Fruit fly (Drosophila melanogaster): ENCODE measurements around the gene ND-MNLL.

ND-MNLL gene

dm6 chrX:7909482-7909881 is 15.9 kb upstream of the ND-MNLL start:
- no peak for TF ChIP-seq CG17801 (GFP tag; optimal IDR thresholded peaks at IDR 0.05; ENCODE audit: partially characterized antibody)

DNA sequence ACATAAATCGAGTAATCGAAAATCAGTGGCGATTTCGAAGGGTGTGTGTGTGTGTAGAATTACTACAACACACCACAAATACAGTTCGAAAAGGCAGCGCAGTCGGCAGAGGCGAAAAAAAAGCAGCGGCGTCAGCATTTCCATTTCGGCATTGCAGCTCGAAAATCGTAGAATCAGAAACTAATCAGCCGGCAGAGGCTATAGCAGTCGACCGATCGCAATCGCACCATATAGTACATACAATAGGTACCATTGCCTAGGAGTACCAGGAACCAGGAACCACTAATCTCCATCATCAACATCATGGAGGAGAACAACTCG is 15.4 kb upstream of the ND-MNLL start:
- TF ChIP-seq CG17801 (GFP tag; optimal IDR thresholded peaks at IDR 0.05; ENCODE audit: partially characterized antibody), result no peak

- peak; percentile 85 for TF ChIP-seq CG17801 (GFP tag; optimal IDR thresholded peaks at IDR 0.05; ENCODE audit: partially characterized antibody)
Measured at dm6 chrX:7908239-7909068, 14.9 kb upstream of the ND-MNLL start, which contains the start of the genes dpr14 and spidey. dpr14 (minus strand) TSS chrX:7908286. spidey (plus strand) TSS chrX:7908931.

dm6 chrX:7901153-7902038 is 7.8 kb upstream of the ND-MNLL start, which contains the start of the genes RpS6 and bys:
RpS6 (minus strand) TSS chrX:7901331.
bys (plus strand) TSS chrX:7901880.
- TF ChIP-seq CG17801 (GFP tag; optimal IDR thresholded peaks at IDR 0.05; ENCODE audit: partially characterized antibody), result peak; percentile 78

DNA sequence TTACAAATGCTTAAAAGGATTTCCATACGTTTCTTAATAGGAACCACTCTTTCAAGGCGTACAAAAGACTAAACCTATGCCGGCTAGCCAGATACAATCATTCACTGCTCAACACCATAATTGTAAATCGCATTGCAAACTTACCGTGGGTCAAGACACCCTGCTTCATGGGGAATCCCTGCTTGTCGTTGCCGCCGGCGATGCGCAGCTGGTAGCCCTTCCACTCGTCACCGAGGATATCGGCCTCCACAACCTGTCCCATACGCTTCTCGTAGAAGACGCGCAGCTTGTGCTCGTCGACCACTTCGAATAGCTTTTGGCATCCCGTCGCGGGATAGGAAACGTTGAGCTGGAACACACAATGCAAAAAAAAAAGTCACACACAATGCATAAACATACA is 7.1 kb upstream of the ND-MNLL start:
- no peak for TF ChIP-seq CG17801 (GFP tag; optimal IDR thresholded peaks at IDR 0.05; ENCODE audit: partially characterized antibody)

dm6 chrX:7892539-7892899 is 1.1 kb downstream of the ND-MNLL start:
- TF ChIP-seq CG17801 (GFP tag; optimal IDR thresholded peaks at IDR 0.05; ENCODE audit: partially characterized antibody), result peak; percentile 3

DNA sequence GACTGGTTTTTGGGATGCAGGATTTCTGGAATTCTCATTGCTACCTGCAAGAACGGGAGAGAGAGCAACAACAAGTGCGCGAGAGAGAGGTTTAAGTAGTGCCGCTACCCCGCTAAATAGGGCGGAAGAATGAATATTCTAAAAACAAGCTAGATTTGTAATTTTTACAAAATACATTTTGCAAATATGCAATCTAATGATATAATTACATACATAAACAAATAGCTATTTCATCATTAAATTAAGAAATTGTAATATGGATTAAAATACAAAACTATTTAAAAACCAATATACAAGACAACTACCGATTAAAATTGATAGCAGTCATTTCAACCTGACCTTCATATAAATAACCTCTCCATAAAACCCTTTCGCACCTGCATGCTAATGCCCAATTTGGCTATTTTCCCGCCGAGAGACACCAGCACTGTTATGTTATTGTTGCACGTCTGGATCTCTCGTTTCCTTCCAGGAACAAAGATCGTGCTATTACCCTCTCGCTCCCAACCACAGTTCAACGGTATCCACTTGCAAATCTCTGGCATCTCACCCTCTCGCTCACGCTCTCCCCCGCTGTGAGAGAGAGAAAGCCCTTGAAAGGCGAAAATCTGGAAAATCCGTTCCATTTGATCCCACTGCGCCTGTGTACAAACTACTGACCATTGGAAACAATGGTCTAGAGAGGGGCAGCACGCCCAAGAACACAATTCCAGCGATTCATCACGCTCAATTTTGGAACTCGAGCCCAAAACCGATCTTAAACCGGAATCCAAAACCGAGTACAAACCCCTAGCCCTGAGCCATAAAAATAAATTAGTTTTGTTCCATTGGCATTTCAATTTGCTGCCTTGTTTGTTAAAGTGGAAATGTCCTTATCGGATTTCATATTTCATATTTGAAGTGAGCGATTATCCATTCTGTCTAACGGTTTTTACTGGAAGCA is 1.7 kb downstream of the ND-MNLL start, which contains the start of gene Nek2:
Nek2 (minus strand) TSS at position 51 of the 943 bp plus-strand sequence.
- TF ChIP-seq CG17801 (GFP tag; optimal IDR thresholded peaks at IDR 0.05; ENCODE audit: partially characterized antibody), result no peak

DNA sequence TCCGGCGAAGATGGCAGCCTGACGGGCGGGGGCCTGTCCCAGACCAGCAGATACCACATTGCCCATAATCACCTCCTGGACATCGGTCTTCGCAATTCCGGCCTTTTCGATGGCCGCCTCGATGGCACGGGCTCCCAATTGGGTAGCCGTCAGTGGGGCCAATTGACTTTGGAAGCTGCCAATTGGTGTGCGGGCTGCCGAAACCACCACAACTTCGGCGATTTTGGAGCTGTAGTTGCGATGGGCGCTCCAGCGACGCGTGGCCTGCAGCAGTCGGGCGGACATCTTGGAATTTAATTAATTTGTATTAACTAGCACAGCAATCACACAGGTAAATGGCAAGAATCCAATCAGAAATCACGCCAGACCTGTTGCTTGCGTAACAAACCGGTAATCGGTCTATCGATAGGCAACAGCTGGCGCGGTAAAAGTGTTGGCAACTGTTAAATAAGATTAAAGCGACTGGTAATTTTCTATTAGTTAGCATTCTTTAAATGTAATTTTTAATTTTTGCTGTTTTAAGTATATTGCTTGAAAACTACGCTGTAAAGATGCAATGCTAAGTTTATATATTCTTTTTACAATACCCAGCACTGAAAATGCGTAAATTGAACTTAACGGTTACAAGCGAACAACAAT is 5.1 kb downstream of the ND-MNLL start, which contains the start of gene Acat1:
Acat1 (minus strand) TSS at position 400 of the 639 bp plus-strand sequence.
- TF ChIP-seq CG17801 (GFP tag; optimal IDR thresholded peaks at IDR 0.05; ENCODE audit: partially characterized antibody), result peak; percentile 84

- no peak for TF ChIP-seq CG17801 (GFP tag; optimal IDR thresholded peaks at IDR 0.05; ENCODE audit: partially characterized antibody)
Measured at dm6 chrX:7884360-7884759, 9.2 kb downstream of the ND-MNLL start, which contains the start of gene Ir7g. Ir7g (plus strand) TSS chrX:7884660.

DNA sequence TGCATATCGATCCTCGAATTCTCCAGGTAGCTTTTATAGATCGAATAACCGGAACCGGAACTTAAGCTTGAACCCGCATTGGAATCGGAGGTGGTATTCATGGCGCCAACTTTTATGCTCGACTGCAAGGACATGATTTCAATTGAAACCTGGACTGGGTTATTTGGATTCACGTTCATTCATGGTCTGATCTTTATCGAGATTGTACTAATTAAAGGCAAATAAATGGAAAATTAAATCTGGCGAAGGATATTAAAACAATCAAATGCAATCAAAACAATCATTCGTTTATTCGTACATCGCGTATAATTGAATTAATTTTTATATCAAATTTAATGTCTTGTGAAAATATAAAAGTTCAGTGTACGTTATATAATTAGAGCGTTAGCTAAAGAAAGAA is 9.7 kb downstream of the ND-MNLL start, which contains the start of gene Ir7f:
Ir7f (minus strand) TSS at position 101 of the 400 bp plus-strand sequence.
- no peak for TF ChIP-seq CG17801 (GFP tag; optimal IDR thresholded peaks at IDR 0.05; ENCODE audit: partially characterized antibody)

- no peak for TF ChIP-seq CG17801 (GFP tag; optimal IDR thresholded peaks at IDR 0.05; ENCODE audit: partially characterized antibody)
Measured at dm6 chrX:7881579-7881978, 12.0 kb downstream of the ND-MNLL start, which contains the start of gene Ir7e. Ir7e (minus strand) TSS chrX:7881679.

dm6 chrX:7878736-7879135 is 14.9 kb downstream of the ND-MNLL start, which contains the start of gene Ir7d:
Ir7d (minus strand) TSS chrX:7878836.
- TF ChIP-seq CG17801 (GFP tag; optimal IDR thresholded peaks at IDR 0.05; ENCODE audit: partially characterized antibody), result no peak

dm6 chrX:7874094-7874493 is 19.5 kb downstream of the ND-MNLL start, which contains the start of gene Ir7c:
Ir7c (plus strand) TSS chrX:7874394.
- TF ChIP-seq CG17801 (GFP tag; optimal IDR thresholded peaks at IDR 0.05; ENCODE audit: partially characterized antibody), result no peak

Measured in ovary, adult (tissue).